Fruit fly (Drosophila melanogaster): Measurements from ENCODE around the gene CG14259.

Gene CG14259

DNA sequence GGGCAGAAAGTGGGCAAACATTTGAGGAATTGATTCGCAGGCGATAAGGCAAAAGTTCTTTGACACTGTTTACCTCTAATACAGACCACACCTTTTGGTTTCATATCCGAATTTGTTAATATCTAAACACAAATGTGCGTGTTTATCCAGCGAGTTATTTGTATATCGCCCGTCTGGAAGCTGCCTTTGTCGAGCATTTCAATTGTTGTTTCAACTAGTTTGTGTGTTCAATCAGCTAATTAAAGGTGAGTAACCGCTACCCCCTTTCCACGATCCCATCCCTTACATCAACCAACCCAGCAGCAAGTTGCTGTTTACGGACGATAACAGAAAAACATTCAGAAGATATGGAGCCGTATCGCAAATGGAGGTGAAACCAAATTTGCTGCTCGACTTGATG is 37.1 kb downstream of the CG14259 start (continued):
- peak; percentile 55; the same call in 1 of the 3 replicates for TF ChIP-seq dysf (GFP tag; IDR thresholded peaks at IDR 0.05)
- TF ChIP-seq CG10543 (GFP tag; optimal IDR thresholded peaks at IDR 0.05), result peak; percentile 57
- TF ChIP-seq CG4360 (GFP tag; IDR thresholded peaks at IDR 0.05), result no peak
- TF ChIP-seq prd (optimal IDR thresholded peaks at IDR 0.05), result no peak
- no peak for TF ChIP-seq prd (GFP tag; IDR thresholded peaks at IDR 0.05)
- TF ChIP-seq CrebB (tag; optimal IDR thresholded peaks at IDR 0.05), result peak; percentile 57
- no peak for TF ChIP-seq GATAe (GFP tag; conservative IDR thresholded peaks at IDR 0.05)
- TF ChIP-seq NFAT (GFP tag; IDR thresholded peaks at IDR 0.05), result peak; percentile 24; the same call in 1 of the 2 replicates
- TF ChIP-seq gro (GFP tag; optimal IDR thresholded peaks at IDR 0.05), result peak; percentile 73
- peak; percentile 19 for TF ChIP-seq CG3163 (GFP tag; optimal IDR thresholded peaks at IDR 0.05)
- peak; percentile 84 for TF ChIP-seq Atf6 (GFP tag; IDR thresholded peaks at IDR 0.05)
- TF ChIP-seq Mes4 (GFP tag; optimal IDR thresholded peaks at IDR 0.05), result no peak
- no peak for TF ChIP-seq h (optimal IDR thresholded peaks at IDR 0.05)
- TF ChIP-seq twi (tag; optimal IDR thresholded peaks at IDR 0.05), result no peak
- no peak for TF ChIP-seq ind (GFP tag; optimal IDR thresholded peaks at IDR 0.05)
- TF ChIP-seq Hr51 (GFP tag; optimal IDR thresholded peaks at IDR 0.05), result peak in 1 of 2 experiments; percentile 23
- no peak for TF ChIP-seq sisA (GFP tag; IDR thresholded peaks at IDR 0.05)
- TF ChIP-seq ems (GFP tag; optimal IDR thresholded peaks at IDR 0.05), result no peak
- no peak for TF ChIP-seq nmo (GFP tag; optimal IDR thresholded peaks at IDR 0.05)
- no peak for TF ChIP-seq gcm (GFP tag; optimal IDR thresholded peaks at IDR 0.05)
- TF ChIP-seq CG12942 (GFP tag; optimal IDR thresholded peaks at IDR 0.05), result no peak
- TF ChIP-seq br (optimal IDR thresholded peaks at IDR 0.05), result no peak
- peak; percentile 9 for TF ChIP-seq MTF-1 (GFP tag; optimal IDR thresholded peaks at IDR 0.05; ENCODE audit: borderline replicate concordance)
- no peak for TF ChIP-seq yki (optimal IDR thresholded peaks at IDR 0.05)
- no peak for TF ChIP-seq CG14441 (GFP tag; IDR thresholded peaks at IDR 0.05)
- TF ChIP-seq ro (GFP tag; IDR thresholded peaks at IDR 0.05), result no peak
- no peak for TF ChIP-seq bigmax (GFP tag; optimal IDR thresholded peaks at IDR 0.05)
- TF ChIP-seq CG12071 (GFP tag; optimal IDR thresholded peaks at IDR 0.05), result peak; percentile 66
- TF ChIP-seq fd3F (GFP tag; optimal IDR thresholded peaks at IDR 0.05), result peak; percentile 61
- no peak for TF ChIP-seq CG9797 (GFP tag; optimal IDR thresholded peaks at IDR 0.05)
- TF ChIP-seq CG3281 (GFP tag; optimal IDR thresholded peaks at IDR 0.05), result peak; percentile 79
- TF ChIP-seq Nf-YC (tag; optimal IDR thresholded peaks at IDR 0.05), result no peak
- no peak for TF ChIP-seq CG8765 (GFP tag; IDR thresholded peaks at IDR 0.05)
- TF ChIP-seq lilli (GFP tag; optimal IDR thresholded peaks at IDR 0.05), result peak; percentile 25
- no peak for TF ChIP-seq Lhr (GFP tag; optimal IDR thresholded peaks at IDR 0.05)
- TF ChIP-seq row (GFP tag; IDR thresholded peaks at IDR 0.05), result no peak
- peak; percentile 85 for TF ChIP-seq CG18599 (GFP tag; optimal IDR thresholded peaks at IDR 0.05)
- 0 out of 3 replicates have a peak, but pooled peaks have one; percentile 62 for TF ChIP-seq CG11456 (GFP tag; IDR thresholded peaks at IDR 0.05)
- 0 out of 2 replicates have a peak, but pooled peaks have one; percentile 12 for TF ChIP-seq H2.0 (GFP tag; IDR thresholded peaks at IDR 0.05)
- no peak for TF ChIP-seq jing (GFP tag; optimal IDR thresholded peaks at IDR 0.05)
- TF ChIP-seq Deaf1 (tag; optimal IDR thresholded peaks at IDR 0.05), result no peak
- no peak for TF ChIP-seq CG2202 (tag; optimal IDR thresholded peaks at IDR 0.05)
- peak; percentile 27 to 67 for TF ChIP-seq dpn (GFP tag; optimal IDR thresholded peaks at IDR 0.05)
- TF ChIP-seq CG12659 (GFP tag; optimal IDR thresholded peaks at IDR 0.05), result peak; percentile 48
- peak; percentile 87 for TF ChIP-seq Hmr (GFP tag; optimal IDR thresholded peaks at IDR 0.05)
- no peak for TF ChIP-seq D19A (tag; optimal IDR thresholded peaks at IDR 0.05)
- no peak for TF ChIP-seq Max (GFP tag; optimal IDR thresholded peaks at IDR 0.05)
- peak; percentile 19 for TF ChIP-seq CG31365 (tag; optimal IDR thresholded peaks at IDR 0.05)
- TF ChIP-seq Antp (GFP tag; optimal IDR thresholded peaks at IDR 0.05), result peak; percentile 5
- peak; percentile 54 for TF ChIP-seq HmgZ (tag; optimal IDR thresholded peaks at IDR 0.05)
- peak in 1 of 2 experiments; percentile 16 for TF ChIP-seq Pdp1 (GFP tag; optimal IDR thresholded peaks at IDR 0.05)
- TF ChIP-seq CG31224 (GFP tag; IDR thresholded peaks at IDR 0.05), result peak; percentile 23; the same call in 1 of the 2 replicates
